Worm (Caenorhabditis elegans): ENCODE measurements around the gene smrc-1.

- TF ChIP-seq aly-2 (tag; optimal IDR thresholded peaks at IDR 0.05) (no peak), daf-19 (GFP tag; conservative IDR thresholded peaks at IDR 0.05) (no peak)
Measured at ce11 chrIII:6436308-6436707, 45.6 kb downstream of the smrc-1 start, which contains the start of gene C05D11.1.
